Fruit fly (Drosophila melanogaster): ENCODE measurements around the gene CG4558.

The CG4558 gene

dm6 chrX:6856332-6856995 is 6.9 kb downstream of the CG4558 start (continued):
- TF ChIP-seq CG7987 (GFP tag; optimal IDR thresholded peaks at IDR 0.05) = no peak
- no peak for TF ChIP-seq sens-2 (GFP tag; IDR thresholded peaks at IDR 0.05)
- TF ChIP-seq zf30C (GFP tag; optimal IDR thresholded peaks at IDR 0.05) = no peak
- TF ChIP-seq rib (GFP tag; IDR thresholded peaks at IDR 0.05) = 0 out of 2 replicates have a peak, but pooled peaks have one; percentile 17
- peak; percentile 46 for TF ChIP-seq CG12769 (tag; optimal IDR thresholded peaks at IDR 0.05)
- TF ChIP-seq Myb (GFP tag; optimal IDR thresholded peaks at IDR 0.05) = no peak
- TF ChIP-seq CG14441 (GFP tag; IDR thresholded peaks at IDR 0.05) = peak; percentile 75
- peak; percentile 63 for TF ChIP-seq CG7556 (GFP tag; optimal IDR thresholded peaks at IDR 0.05)
- TF ChIP-seq CG3995 (GFP tag; optimal IDR thresholded peaks at IDR 0.05) = no peak
- TF ChIP-seq CG14710 (tag; optimal IDR thresholded peaks at IDR 0.05) = peak; percentile 28
- peak; percentile 97 for TF ChIP-seq D19A (tag; optimal IDR thresholded peaks at IDR 0.05)
- no peak for TF ChIP-seq kay (GFP tag; optimal IDR thresholded peaks at IDR 0.05)
- TF ChIP-seq CG13894 (tag; optimal IDR thresholded peaks at IDR 0.05) = peak; percentile 6
- peak; percentile 81 for TF ChIP-seq HLH3B (GFP tag; IDR thresholded peaks at IDR 0.05)
- TF ChIP-seq D19B (GFP tag; optimal IDR thresholded peaks at IDR 0.05) = peak; percentile 55
- TF ChIP-seq pros (GFP tag; optimal IDR thresholded peaks at IDR 0.05) = no peak
- TF ChIP-seq CG13624 (GFP tag; optimal IDR thresholded peaks at IDR 0.05) = no peak
- TF ChIP-seq CG6854 (GFP tag; optimal IDR thresholded peaks at IDR 0.05) = peak; percentile 24
- no peak for TF ChIP-seq lov (optimal IDR thresholded peaks at IDR 0.05)
- TF ChIP-seq lov (GFP tag; IDR thresholded peaks at IDR 0.05) = peak; percentile 62; the same call in 1 of the 3 replicates
- TF ChIP-seq CG11504 (tag; optimal IDR thresholded peaks at IDR 0.05) = peak; percentile 87
- TF ChIP-seq Med (GFP tag) = peak; percentile 79
- TF ChIP-seq fd102C (GFP tag; optimal IDR thresholded peaks at IDR 0.05) = no peak
- peak; percentile 61 for TF ChIP-seq Taf1 (GFP tag; IDR thresholded peaks at IDR 0.05)
- no peak for TF ChIP-seq TFAM (GFP tag; optimal IDR thresholded peaks at IDR 0.05)
- peak; percentile 38; the same call in 1 of the 2 replicates for TF ChIP-seq NFAT (GFP tag; IDR thresholded peaks at IDR 0.05)
- TF ChIP-seq NC2α (GFP tag; optimal IDR thresholded peaks at IDR 0.05) = no peak
- TF ChIP-seq CG3407 (GFP tag; optimal IDR thresholded peaks at IDR 0.05) = peak; percentile 19
- peak; percentile 84 for TF ChIP-seq row (GFP tag; IDR thresholded peaks at IDR 0.05)
- peak; percentile 73 for TF ChIP-seq ttk (GFP tag; IDR thresholded peaks at IDR 0.05)
- TF ChIP-seq CG7928 (GFP tag; optimal IDR thresholded peaks at IDR 0.05) = no peak
- TF ChIP-seq jumu (GFP tag; optimal IDR thresholded peaks at IDR 0.05) = no peak
- 0 out of 2 replicates have a peak, but pooled peaks have one; percentile 6 for TF ChIP-seq CG4404 (GFP tag; IDR thresholded peaks at IDR 0.05)
- no peak for TF ChIP-seq Opbp (GFP tag; IDR thresholded peaks at IDR 0.05; ENCODE audit: partially characterized antibody)
- peak; percentile 77 for TF ChIP-seq phol (tag; optimal IDR thresholded peaks at IDR 0.05)
- TF ChIP-seq CG8290 (GFP tag; optimal IDR thresholded peaks at IDR 0.05) = no peak
- TF ChIP-seq CG8290 (tag; optimal IDR thresholded peaks at IDR 0.05) = peak in 1 of 2 experiments; percentile 48
- TF ChIP-seq CG16813 (GFP tag; IDR thresholded peaks at IDR 0.05; ENCODE audit: partially characterized antibody) = no peak
- TF ChIP-seq lbe (GFP tag; optimal IDR thresholded peaks at IDR 0.05) = peak; percentile 3
- peak; percentile 60; the same call in 2 of the 3 replicates for TF ChIP-seq CG11093 (GFP tag; IDR thresholded peaks at IDR 0.05)
- TF ChIP-seq ewg (GFP tag; optimal IDR thresholded peaks at IDR 0.05) = peak; percentile 42
- peak; percentile 2 for TF ChIP-seq nerfin-1 (tag; optimal IDR thresholded peaks at IDR 0.05)
- TF ChIP-seq Mes4 (GFP tag; optimal IDR thresholded peaks at IDR 0.05) = no peak
- no peak for TF ChIP-seq HLH54F (GFP tag; optimal IDR thresholded peaks at IDR 0.05)
- peak; percentile 38 for TF ChIP-seq Deaf1 (tag; optimal IDR thresholded peaks at IDR 0.05)
- TF ChIP-seq ci (GFP tag; IDR thresholded peaks at IDR 0.05) = peak; percentile 79
- no peak for TF ChIP-seq CG1603 (tag; optimal IDR thresholded peaks at IDR 0.05)
- TF ChIP-seq nerfin-2 (GFP tag; IDR thresholded peaks at IDR 0.05; ENCODE audit: partially characterized antibody) = no peak
- peak; percentile 72 for TF ChIP-seq CG10209 (GFP tag; optimal IDR thresholded peaks at IDR 0.05)
- peak; percentile 8 for TF ChIP-seq trh (GFP tag; optimal IDR thresholded peaks at IDR 0.05)

Data from whole organism, embryonic.